Worm (Caenorhabditis elegans) whole organism, late embryonic: ENCODE measurements around the gene T25B2.2.
A peak's percentile ranks its signal among the peaks of the same experiment; 100 is the strongest.

ENCODE experiments used
- C08G9.2 ChIP-seq: sonication (generic microtip); optimal IDR thresholded peaks from 2 replicates; lab custom pipeline; 2016; ENCODE audit warnings: mild to moderate bottlenecking, missing genetic modification characterization, moderate library complexity, missing compliant biosample characterization
- C38D4.7 ChIP-seq: fragments of 200-800 bp; sonication (Bioruptor generic); optimal IDR thresholded peaks from 2 replicates; lab custom pipeline; 2018; ENCODE audit warnings: mild to moderate bottlenecking, missing genetic modification characterization, moderate library complexity, missing compliant biosample characterization
- F13H6.1 ChIP-seq: sonication (generic microtip); optimal IDR thresholded peaks from 2 replicates; lab custom pipeline; 2016; ENCODE audit warnings: missing genetic modification characterization, missing compliant biosample characterization
- K02D7.2 ChIP-seq: sonication (generic microtip); optimal IDR thresholded peaks from 2 replicates; lab custom pipeline; 2017; ENCODE audit warnings: mild to moderate bottlenecking, missing genetic modification characterization, missing compliant biosample characterization
- K09A11.1 ChIP-seq: sonication (generic microtip); optimal IDR thresholded peaks from 2 replicates; lab custom pipeline; 2017; ENCODE audit warnings: antibody characterized with exemption, mild to moderate bottlenecking, missing genetic modification characterization, missing compliant biosample characterization; ENCODE audit not compliant: insufficient read depth
- T23F11.4 ChIP-seq: fragments of 200-800 bp; sonication (Bioruptor generic); optimal IDR thresholded peaks from 2 replicates; lab custom pipeline; 2018; ENCODE audit warnings: mild to moderate bottlenecking, missing genetic modification characterization, missing compliant biosample characterization
- ahr-1 ChIP-seq: sonication (generic microtip); optimal IDR thresholded peaks from 2 replicates; lab custom pipeline; 2016; ENCODE audit warnings: missing genetic modification characterization, missing compliant biosample characterization
- ceh-18 ChIP-seq: sonication (generic microtip); optimal IDR thresholded peaks from 2 replicates; lab custom pipeline; 2016; ENCODE audit warnings: missing genetic modification characterization, missing compliant biosample characterization
- ceh-19 ChIP-seq: fragments of 200-800 bp; sonication (Bioruptor generic); optimal IDR thresholded peaks from 2 replicates; lab custom pipeline; 2018; ENCODE audit warnings: mild to moderate bottlenecking, missing genetic modification characterization, missing compliant biosample characterization
- ceh-2 ChIP-seq: sonication (generic microtip); optimal IDR thresholded peaks from 2 replicates; lab custom pipeline; 2016; ENCODE audit warnings: missing genotype, missing genetic modification characterization, missing compliant biosample characterization
- ceh-22 ChIP-seq: sonication (generic microtip); optimal IDR thresholded peaks from 2 replicates; lab custom pipeline; 2017; ENCODE audit warnings: missing biosample characterization, missing genetic modification characterization
- ceh-24 ChIP-seq: sonication (generic microtip); optimal IDR thresholded peaks from 2 replicates; lab custom pipeline; 2016; ENCODE audit warnings: mild to moderate bottlenecking, missing genetic modification characterization, missing compliant biosample characterization
- ceh-30 ChIP-seq: fragments of 150-350 bp; optimal IDR thresholded peaks from 2 replicates; lab custom pipeline; 2014; ENCODE audit warnings: missing biosample characterization, missing genetic modification characterization
- ceh-31 ChIP-seq: sonication (generic microtip); optimal IDR thresholded peaks from 2 replicates; lab custom pipeline; 2016; ENCODE audit warnings: missing genetic modification characterization, missing compliant biosample characterization
- ceh-34 ChIP-seq: sonication (generic microtip); optimal IDR thresholded peaks from 2 replicates; lab custom pipeline; 2016; ENCODE audit warnings: mild to moderate bottlenecking, missing genetic modification characterization, missing compliant biosample characterization
- ceh-45 ChIP-seq: fragments of 200-800 bp; sonication (Bioruptor generic); IDR thresholded peaks from 2 replicates; pipeline ENCODE4 v1.3.6; 2022; ENCODE audit warnings: missing genetic modification reagents, missing genetic modification characterization, missing compliant biosample characterization
- ceh-6 ChIP-seq: fragments of 200-800 bp; sonication (Bioruptor generic); optimal IDR thresholded peaks from 2 replicates; lab custom pipeline; 2018; ENCODE audit warnings: mild to moderate bottlenecking, missing genetic modification characterization, missing compliant biosample characterization
- ceh-9 ChIP-seq: sonication (generic microtip); optimal IDR thresholded peaks from 2 replicates; lab custom pipeline; 2016; ENCODE audit warnings: mild to moderate bottlenecking, missing genetic modification characterization, inconsistent platforms, missing compliant biosample characterization
- che-1 ChIP-seq: sonication (generic microtip); optimal IDR thresholded peaks from 2 replicates; lab custom pipeline; 2016; ENCODE audit warnings: mild to moderate bottlenecking, missing genetic modification characterization, missing compliant biosample characterization
- dmd-4 ChIP-seq: sonication (generic microtip); optimal IDR thresholded peaks from 2 replicates; lab custom pipeline; 2016; ENCODE audit warnings: borderline replicate concordance, missing genetic modification characterization, missing compliant biosample characterization
- dve-1 ChIP-seq: sonication (generic microtip); optimal IDR thresholded peaks from 2 replicates; lab custom pipeline; 2017; ENCODE audit warnings: antibody characterized with exemption, mild to moderate bottlenecking, missing genetic modification characterization, missing compliant biosample characterization
- elt-4 ChIP-seq: sonication (generic microtip); optimal IDR thresholded peaks from 2 replicates; lab custom pipeline; 2016; ENCODE audit warnings: missing genetic modification characterization, missing compliant biosample characterization
- ets-4 ChIP-seq: sonication (generic microtip); optimal IDR thresholded peaks from 2 replicates; lab custom pipeline; 2016; ENCODE audit warnings: missing genetic modification characterization, missing compliant biosample characterization
- fax-1 ChIP-seq: sonication (generic microtip); optimal IDR thresholded peaks from 2 replicates; lab custom pipeline; 2016; ENCODE audit warnings: missing genotype, missing genetic modification characterization, missing compliant biosample characterization
- fkh-6 ChIP-seq: sonication (generic microtip); optimal IDR thresholded peaks from 2 replicates; lab custom pipeline; 2016; ENCODE audit warnings: missing genetic modification characterization, missing compliant biosample characterization
- gmeb-2 ChIP-seq: sonication (generic microtip); optimal IDR thresholded peaks from 2 replicates; lab custom pipeline; 2016; ENCODE audit warnings: missing genetic modification characterization, inconsistent platforms, missing compliant biosample characterization
- hlh-6 ChIP-seq: sonication (generic microtip); optimal IDR thresholded peaks from 2 replicates; lab custom pipeline; 2016; ENCODE audit warnings: missing genotype, missing genetic modification characterization, missing compliant biosample characterization
- hlh-8 ChIP-seq: sonication (generic microtip); optimal IDR thresholded peaks from 2 replicates; lab custom pipeline; 2016; ENCODE audit warnings: missing genotype, missing genetic modification characterization, missing compliant biosample characterization
- lin-11 ChIP-seq: fragments of 200-800 bp; sonication (Bioruptor generic); optimal IDR thresholded peaks from 2 replicates; lab custom pipeline; 2018; ENCODE audit warnings: mild to moderate bottlenecking, missing genetic modification characterization, missing compliant biosample characterization
- mec-3 ChIP-seq: sonication (generic microtip); optimal IDR thresholded peaks from 2 replicates; lab custom pipeline; 2016; ENCODE audit warnings: borderline replicate concordance, missing genetic modification characterization, missing compliant biosample characterization
- nfya-1 ChIP-seq: sonication (generic microtip); optimal IDR thresholded peaks from 2 replicates; lab custom pipeline; 2017; ENCODE audit warnings: missing genetic modification characterization, mild to moderate bottlenecking, missing compliant biosample characterization, antibody characterized with exemption, moderate library complexity
- nhr-11 ChIP-seq: fragments of 150-350 bp; optimal IDR thresholded peaks from 2 replicates; lab custom pipeline; 2014; ENCODE audit warnings: missing biosample characterization, missing genetic modification characterization
- nhr-232 ChIP-seq: sonication (generic microtip); optimal IDR thresholded peaks from 2 replicates; lab custom pipeline; 2016; ENCODE audit warnings: missing genetic modification characterization, missing compliant biosample characterization
- npax-4 ChIP-seq: sonication (generic microtip); optimal IDR thresholded peaks from 2 replicates; lab custom pipeline; 2016; ENCODE audit warnings: missing genetic modification characterization, missing compliant biosample characterization
- odd-2 ChIP-seq: sonication (generic microtip); optimal IDR thresholded peaks from 2 replicates; lab custom pipeline; 2017; ENCODE audit warnings: antibody characterized with exemption, mild to moderate bottlenecking, missing genetic modification characterization, missing compliant biosample characterization
- pag-3 ChIP-seq: sonication (generic microtip); optimal IDR thresholded peaks from 2 replicates; lab custom pipeline; 2016; ENCODE audit warnings: missing compliant biosample characterization, missing genetic modification characterization, borderline replicate concordance
- pat-9 ChIP-seq: fragments of 200-800 bp; sonication (Bioruptor generic); optimal IDR thresholded peaks from 2 replicates; lab custom pipeline; 2018; ENCODE audit warnings: mild to moderate bottlenecking, missing genetic modification characterization, moderate library complexity, missing compliant biosample characterization
- pax-1 ChIP-seq: fragments of 150-350 bp; optimal IDR thresholded peaks from 2 replicates; lab custom pipeline; 2014; ENCODE audit warnings: missing biosample characterization, missing genetic modification characterization
- pha-2 ChIP-seq: sonication (generic microtip); optimal IDR thresholded peaks from 2 replicates; lab custom pipeline; 2017; ENCODE audit warnings: mild to moderate bottlenecking, missing genetic modification characterization, missing compliant biosample characterization
- pha-4 ChIP-seq: fragments of 150-350 bp; optimal IDR thresholded peaks from 2 replicates; lab custom pipeline; 2018; ENCODE audit warnings: missing biosample characterization, missing genetic modification reagents, missing genetic modification characterization
- pqm-1 ChIP-seq: sonication (generic microtip); optimal IDR thresholded peaks from 2 replicates; lab custom pipeline; 2016; ENCODE audit warnings: missing genetic modification characterization, missing compliant biosample characterization
- ref-2 ChIP-seq: sonication (generic microtip); optimal IDR thresholded peaks from 2 replicates; lab custom pipeline; 2016; ENCODE audit warnings: missing genetic modification characterization, missing compliant biosample characterization
- rnt-1 ChIP-seq: sonication (generic microtip); optimal IDR thresholded peaks from 2 replicates; lab custom pipeline; 2016; ENCODE audit warnings: missing genetic modification characterization, missing compliant biosample characterization
- sox-2 ChIP-seq: fragments of 200-800 bp; sonication (Bioruptor generic); IDR thresholded peaks from 2 replicates; pipeline ENCODE4 v1.3.6; 2022; ENCODE audit warnings: missing genetic modification reagents, missing genetic modification characterization, missing compliant biosample characterization
- sox-4 ChIP-seq: sonication (generic microtip); optimal IDR thresholded peaks from 2 replicates; lab custom pipeline; 2017; ENCODE audit warnings: mild to moderate bottlenecking, missing genetic modification characterization, inconsistent platforms, missing compliant biosample characterization
- syd-9 ChIP-seq: sonication (generic microtip); optimal IDR thresholded peaks from 2 replicates; lab custom pipeline; 2016; ENCODE audit warnings: mild to moderate bottlenecking, missing genetic modification characterization, moderate library complexity, missing compliant biosample characterization
- tbx-2 ChIP-seq: sonication (generic microtip); optimal IDR thresholded peaks from 2 replicates; lab custom pipeline; 2016; ENCODE audit warnings: missing genetic modification characterization, missing compliant biosample characterization
- tbx-7 ChIP-seq: sonication (generic microtip); optimal IDR thresholded peaks from 2 replicates; lab custom pipeline; 2016; ENCODE audit warnings: missing genotype, missing genetic modification characterization, missing compliant biosample characterization
- ttx-3 ChIP-seq: sonication (generic microtip); optimal IDR thresholded peaks from 2 replicates; lab custom pipeline; 2016; ENCODE audit warnings: missing genetic modification reagents, missing genetic modification characterization, missing compliant biosample characterization
- unc-3 ChIP-seq, 2 experiments: fragments of 200-800 bp in 1 of 2; sonication (Bioruptor generic) in 1 of 2; sonication (generic microtip) in 1 of 2; conservative IDR thresholded peaks in 1 of 2; optimal IDR thresholded peaks in 1 of 2; 2 replicates each; pipeline versions ENCODE4 v1.3.6 to Lab custom; 2016 to 2022; ENCODE audit warnings: missing compliant biosample characterization in 2 of 2, missing genetic modification characterization in 2 of 2, missing genetic modification reagents in 1 of 2
- unc-42 ChIP-seq: sonication (generic microtip); optimal IDR thresholded peaks from 2 replicates; lab custom pipeline; 2016; ENCODE audit warnings: missing genotype, missing genetic modification characterization, missing compliant biosample characterization
- zip-5 ChIP-seq: sonication (generic microtip); optimal IDR thresholded peaks from 2 replicates; lab custom pipeline; 2016; ENCODE audit warnings: missing genetic modification characterization, missing compliant biosample characterization

The T25B2.2 gene

ce11 chrX:6207687-6208088, 38.2 kb downstream of the T25B2.2 start, which contains the start of gene T13C5.6:
TSS of gene T13C5.6 (minus strand) at chrX:6207687.
- TF ChIP-seq tbx-7 = peak; percentile 89
- TF ChIP-seq sox-4 (tag; lab: Kevin White, UChicago) = peak; percentile 99
- TF ChIP-seq sox-2 (GFP tag; lab: Robert Waterston, UW) = peak; percentile 96
- peak; percentile 96 for TF ChIP-seq F13H6.1 (tag; lab: Kevin White, UChicago)
- TF ChIP-seq ceh-9 (tag; lab: Kevin White, UChicago) = peak; percentile 96
- TF ChIP-seq ahr-1 (tag; lab: Kevin White, UChicago) = peak; percentile 93
- peak; percentile 97 for TF ChIP-seq fkh-6 (tag; lab: Kevin White, UChicago)
- TF ChIP-seq zip-5 (tag; lab: Kevin White, UChicago) = peak; percentile 91
- TF ChIP-seq ttx-3 (tag; lab: Kevin White, UChicago) = peak; percentile 95
- TF ChIP-seq pat-9 (tag; lab: Kevin White, UChicago) = peak; percentile 98
- TF ChIP-seq ceh-2 (tag; lab: Kevin White, UChicago) = peak; percentile 98
- TF ChIP-seq nhr-232 (tag; lab: Kevin White, UChicago) = peak; percentile 96
- peak; percentile 98 for TF ChIP-seq unc-3 (GFP tag; conservative IDR thresholded peaks at IDR 0.05; lab: Robert Waterston, UW)
- peak; percentile 95 for TF ChIP-seq unc-3 (tag; optimal IDR thresholded peaks at IDR 0.05; lab: Kevin White, UChicago)
- peak; percentile 95 for TF ChIP-seq elt-4 (tag; lab: Kevin White, UChicago)
- peak; percentile 92 for TF ChIP-seq lin-11 (tag; lab: Kevin White, UChicago)
- TF ChIP-seq ceh-18 (tag; lab: Kevin White, UChicago) = peak; percentile 97
- peak; percentile 94 for TF ChIP-seq npax-4
- TF ChIP-seq K09A11.1 (tag; lab: Kevin White, UChicago) = peak; percentile 82
- TF ChIP-seq che-1 (tag; lab: Kevin White, UChicago) = peak; percentile 95
- peak; percentile 96 for TF ChIP-seq ceh-24
- TF ChIP-seq ceh-6 = peak; percentile 98
- TF ChIP-seq K02D7.2 (tag; lab: Kevin White, UChicago) = peak; percentile 93
- peak; percentile 92 for TF ChIP-seq pqm-1 (tag; lab: Kevin White, UChicago)
- TF ChIP-seq pha-2 = peak; percentile 95
- peak; percentile 98 for TF ChIP-seq hlh-6 (tag; lab: Kevin White, UChicago)
- peak; percentile 98 for TF ChIP-seq ceh-34 (tag; lab: Kevin White, UChicago)
- TF ChIP-seq ceh-19 = peak; percentile 97
- peak; percentile 94 for TF ChIP-seq C38D4.7 (GFP tag; lab: Kevin White, UChicago)
- TF ChIP-seq hlh-8 (tag; lab: Kevin White, UChicago) = peak; percentile 97
- TF ChIP-seq ref-2 (tag; lab: Kevin White, UChicago) = peak; percentile 98
- peak; percentile 97 for TF ChIP-seq mec-3 (tag; lab: Kevin White, UChicago)
- TF ChIP-seq rnt-1 (tag; lab: Kevin White, UChicago) = peak; percentile 98
- peak; percentile 95 for TF ChIP-seq C08G9.2 (tag; lab: Kevin White, UChicago)
- peak; percentile 97 for TF ChIP-seq ceh-31 (tag; lab: Kevin White, UChicago)
- TF ChIP-seq ceh-22 (tag; lab: Kevin White, UChicago) = peak; percentile 58
- TF ChIP-seq nfya-1 = peak; percentile 86
- peak; percentile 96 for TF ChIP-seq pag-3
- TF ChIP-seq dve-1 (tag; lab: Kevin White, UChicago) = peak; percentile 94
- TF ChIP-seq pax-1 = no peak
- TF ChIP-seq ets-4 (tag; lab: Kevin White, UChicago) = peak; percentile 96
- peak; percentile 97 for TF ChIP-seq unc-42 (tag; lab: Kevin White, UChicago)
- TF ChIP-seq tbx-2 (tag; lab: Kevin White, UChicago) = peak; percentile 98
- TF ChIP-seq syd-9 (tag; lab: Kevin White, UChicago) = peak; percentile 97
- peak; percentile 96 for TF ChIP-seq dmd-4
- peak; percentile 98 for TF ChIP-seq gmeb-2 (tag; lab: Kevin White, UChicago)
- peak; percentile 74 for TF ChIP-seq odd-2 (tag; lab: Kevin White, UChicago)
- TF ChIP-seq pha-4 (tag; lab: Kevin White, UChicago) = no peak
- TF ChIP-seq fax-1 (tag; lab: Kevin White, UChicago) = peak; percentile 97
- TF ChIP-seq T23F11.4 (GFP tag; lab: Kevin White, UChicago) = peak; percentile 97
- TF ChIP-seq nhr-11 (tag; lab: Kevin White, UChicago) = no peak
- peak; percentile 97 for TF ChIP-seq ceh-30 (tag; lab: Kevin White, UChicago)
- peak; percentile 92 for TF ChIP-seq ceh-45 (GFP tag; lab: Robert Waterston, UW)
